Worm (Caenorhabditis elegans) whole organism, late embryonic: ENCODE results near the gene madf-3.

ENCODE experiments used
- C08G9.2 ChIP-seq: sonication (generic microtip); optimal IDR thresholded peaks from 2 replicates; lab custom pipeline; 2016; ENCODE audit warnings: mild to moderate bottlenecking, missing genetic modification characterization, moderate library complexity, missing compliant biosample characterization
- F13H6.1 ChIP-seq: sonication (generic microtip); optimal IDR thresholded peaks from 2 replicates; lab custom pipeline; 2016; ENCODE audit warnings: missing genetic modification characterization, missing compliant biosample characterization
- K02D7.2 ChIP-seq: sonication (generic microtip); optimal IDR thresholded peaks from 2 replicates; lab custom pipeline; 2017; ENCODE audit warnings: mild to moderate bottlenecking, missing genetic modification characterization, missing compliant biosample characterization
- K09A11.1 ChIP-seq: sonication (generic microtip); optimal IDR thresholded peaks from 2 replicates; lab custom pipeline; 2017; ENCODE audit warnings: antibody characterized with exemption, mild to moderate bottlenecking, missing genetic modification characterization, missing compliant biosample characterization; ENCODE audit not compliant: insufficient read depth
- T23F11.4 ChIP-seq: fragments of 200-800 bp; sonication (Bioruptor generic); optimal IDR thresholded peaks from 2 replicates; lab custom pipeline; 2018; ENCODE audit warnings: mild to moderate bottlenecking, missing genetic modification characterization, missing compliant biosample characterization
- Y22D7AL.16 ChIP-seq: sonication (generic microtip); optimal IDR thresholded peaks from 2 replicates; lab custom pipeline; 2016; ENCODE audit warnings: missing genetic modification characterization, missing compliant biosample characterization
- ahr-1 ChIP-seq: sonication (generic microtip); optimal IDR thresholded peaks from 2 replicates; lab custom pipeline; 2016; ENCODE audit warnings: missing genetic modification characterization, missing compliant biosample characterization
- ama-1 ChIP-seq: fragments of 150-350 bp; optimal IDR thresholded peaks from 2 replicates; lab custom pipeline; 2014
- ceh-14 ChIP-seq: sonication (generic microtip); optimal IDR thresholded peaks from 2 replicates; lab custom pipeline; 2016; ENCODE audit warnings: missing genotype, missing genetic modification characterization, missing compliant biosample characterization
- ceh-18 ChIP-seq: sonication (generic microtip); optimal IDR thresholded peaks from 2 replicates; lab custom pipeline; 2016; ENCODE audit warnings: missing genetic modification characterization, missing compliant biosample characterization
- ceh-19 ChIP-seq: fragments of 200-800 bp; sonication (Bioruptor generic); optimal IDR thresholded peaks from 2 replicates; lab custom pipeline; 2018; ENCODE audit warnings: mild to moderate bottlenecking, missing genetic modification characterization, missing compliant biosample characterization
- ceh-24 ChIP-seq: sonication (generic microtip); optimal IDR thresholded peaks from 2 replicates; lab custom pipeline; 2016; ENCODE audit warnings: mild to moderate bottlenecking, missing genetic modification characterization, missing compliant biosample characterization
- ceh-31 ChIP-seq: sonication (generic microtip); optimal IDR thresholded peaks from 2 replicates; lab custom pipeline; 2016; ENCODE audit warnings: missing genetic modification characterization, missing compliant biosample characterization
- ceh-34 ChIP-seq: sonication (generic microtip); optimal IDR thresholded peaks from 2 replicates; lab custom pipeline; 2016; ENCODE audit warnings: mild to moderate bottlenecking, missing genetic modification characterization, missing compliant biosample characterization
- ceh-6 ChIP-seq: fragments of 200-800 bp; sonication (Bioruptor generic); optimal IDR thresholded peaks from 2 replicates; lab custom pipeline; 2018; ENCODE audit warnings: mild to moderate bottlenecking, missing genetic modification characterization, missing compliant biosample characterization
- ceh-9 ChIP-seq: sonication (generic microtip); optimal IDR thresholded peaks from 2 replicates; lab custom pipeline; 2016; ENCODE audit warnings: mild to moderate bottlenecking, missing genetic modification characterization, inconsistent platforms, missing compliant biosample characterization
- che-1 ChIP-seq: sonication (generic microtip); optimal IDR thresholded peaks from 2 replicates; lab custom pipeline; 2016; ENCODE audit warnings: mild to moderate bottlenecking, missing genetic modification characterization, missing compliant biosample characterization
- dmd-4 ChIP-seq: sonication (generic microtip); optimal IDR thresholded peaks from 2 replicates; lab custom pipeline; 2016; ENCODE audit warnings: borderline replicate concordance, missing genetic modification characterization, missing compliant biosample characterization
- elt-2 ChIP-seq: sonication (generic microtip); optimal IDR thresholded peaks from 2 replicates; lab custom pipeline; 2016; ENCODE audit warnings: missing genetic modification reagents, missing genetic modification characterization, missing compliant biosample characterization
- elt-4 ChIP-seq: sonication (generic microtip); optimal IDR thresholded peaks from 2 replicates; lab custom pipeline; 2016; ENCODE audit warnings: missing genetic modification characterization, missing compliant biosample characterization
- ets-4 ChIP-seq: sonication (generic microtip); optimal IDR thresholded peaks from 2 replicates; lab custom pipeline; 2016; ENCODE audit warnings: missing genetic modification characterization, missing compliant biosample characterization
- gmeb-2 ChIP-seq: sonication (generic microtip); optimal IDR thresholded peaks from 2 replicates; lab custom pipeline; 2016; ENCODE audit warnings: missing genetic modification characterization, inconsistent platforms, missing compliant biosample characterization
- hlh-15 ChIP-seq: sonication (generic microtip); optimal IDR thresholded peaks from 2 replicates; lab custom pipeline; 2016; ENCODE audit warnings: missing genetic modification characterization, missing compliant biosample characterization
- hlh-30 ChIP-seq: sonication (generic microtip); optimal IDR thresholded peaks from 2 replicates; lab custom pipeline; 2017; ENCODE audit warnings: antibody characterized with exemption, missing genetic modification characterization, missing compliant biosample characterization; ENCODE audit not compliant: insufficient read depth
- hlh-6 ChIP-seq: sonication (generic microtip); optimal IDR thresholded peaks from 2 replicates; lab custom pipeline; 2016; ENCODE audit warnings: missing genotype, missing genetic modification characterization, missing compliant biosample characterization
- hlh-8 ChIP-seq: sonication (generic microtip); optimal IDR thresholded peaks from 2 replicates; lab custom pipeline; 2016; ENCODE audit warnings: missing genotype, missing genetic modification characterization, missing compliant biosample characterization
- lim-6 ChIP-seq: sonication (generic microtip); optimal IDR thresholded peaks from 2 replicates; lab custom pipeline; 2016; ENCODE audit warnings: missing genetic modification characterization, missing compliant biosample characterization
- madf-2 ChIP-seq: sonication (generic microtip); optimal IDR thresholded peaks from 2 replicates; lab custom pipeline; 2017; ENCODE audit warnings: missing genetic modification characterization, missing compliant biosample characterization
- mec-3 ChIP-seq: sonication (generic microtip); optimal IDR thresholded peaks from 2 replicates; lab custom pipeline; 2016; ENCODE audit warnings: borderline replicate concordance, missing genetic modification characterization, missing compliant biosample characterization
- nfya-1 ChIP-seq: sonication (generic microtip); optimal IDR thresholded peaks from 2 replicates; lab custom pipeline; 2017; ENCODE audit warnings: missing genetic modification characterization, mild to moderate bottlenecking, missing compliant biosample characterization, antibody characterized with exemption, moderate library complexity
- nhr-11 ChIP-seq: fragments of 150-350 bp; optimal IDR thresholded peaks from 2 replicates; lab custom pipeline; 2014; ENCODE audit warnings: missing biosample characterization, missing genetic modification characterization
- nhr-232 ChIP-seq: sonication (generic microtip); optimal IDR thresholded peaks from 2 replicates; lab custom pipeline; 2016; ENCODE audit warnings: missing genetic modification characterization, missing compliant biosample characterization
- npax-4 ChIP-seq: sonication (generic microtip); optimal IDR thresholded peaks from 2 replicates; lab custom pipeline; 2016; ENCODE audit warnings: missing genetic modification characterization, missing compliant biosample characterization
- odd-2 ChIP-seq: sonication (generic microtip); optimal IDR thresholded peaks from 2 replicates; lab custom pipeline; 2017; ENCODE audit warnings: antibody characterized with exemption, mild to moderate bottlenecking, missing genetic modification characterization, missing compliant biosample characterization
- pag-3 ChIP-seq: sonication (generic microtip); optimal IDR thresholded peaks from 2 replicates; lab custom pipeline; 2016; ENCODE audit warnings: missing compliant biosample characterization, missing genetic modification characterization, borderline replicate concordance
- pax-1 ChIP-seq: fragments of 150-350 bp; optimal IDR thresholded peaks from 2 replicates; lab custom pipeline; 2014; ENCODE audit warnings: missing biosample characterization, missing genetic modification characterization
- pha-2 ChIP-seq: sonication (generic microtip); optimal IDR thresholded peaks from 2 replicates; lab custom pipeline; 2017; ENCODE audit warnings: mild to moderate bottlenecking, missing genetic modification characterization, missing compliant biosample characterization
- pha-4 ChIP-seq: fragments of 150-350 bp; optimal IDR thresholded peaks from 2 replicates; lab custom pipeline; 2018; ENCODE audit warnings: missing biosample characterization, missing genetic modification reagents, missing genetic modification characterization
- pqm-1 ChIP-seq: sonication (generic microtip); optimal IDR thresholded peaks from 2 replicates; lab custom pipeline; 2016; ENCODE audit warnings: missing genetic modification characterization, missing compliant biosample characterization
- pros-1 ChIP-seq: fragments of 150-350 bp; optimal IDR thresholded peaks from 2 replicates; lab custom pipeline; 2014; ENCODE audit warnings: missing biosample characterization, missing genetic modification reagents, missing genetic modification characterization
- ref-2 ChIP-seq: sonication (generic microtip); optimal IDR thresholded peaks from 2 replicates; lab custom pipeline; 2016; ENCODE audit warnings: missing genetic modification characterization, missing compliant biosample characterization
- rnt-1 ChIP-seq: sonication (generic microtip); optimal IDR thresholded peaks from 2 replicates; lab custom pipeline; 2016; ENCODE audit warnings: missing genetic modification characterization, missing compliant biosample characterization
- sdc-2 ChIP-seq: sonication (generic microtip); optimal IDR thresholded peaks from 2 replicates; lab custom pipeline; 2016; ENCODE audit warnings: missing genotype, missing genetic modification characterization, missing compliant biosample characterization
- sox-4 ChIP-seq: sonication (generic microtip); optimal IDR thresholded peaks from 2 replicates; lab custom pipeline; 2017; ENCODE audit warnings: mild to moderate bottlenecking, missing genetic modification characterization, inconsistent platforms, missing compliant biosample characterization
- tbx-2 ChIP-seq: sonication (generic microtip); optimal IDR thresholded peaks from 2 replicates; lab custom pipeline; 2016; ENCODE audit warnings: missing genetic modification characterization, missing compliant biosample characterization
- tbx-7 ChIP-seq: sonication (generic microtip); optimal IDR thresholded peaks from 2 replicates; lab custom pipeline; 2016; ENCODE audit warnings: missing genotype, missing genetic modification characterization, missing compliant biosample characterization
- ttx-3 ChIP-seq: sonication (generic microtip); optimal IDR thresholded peaks from 2 replicates; lab custom pipeline; 2016; ENCODE audit warnings: missing genetic modification reagents, missing genetic modification characterization, missing compliant biosample characterization
- unc-3 ChIP-seq, 2 experiments: fragments of 200-800 bp in 1 of 2; sonication (Bioruptor generic) in 1 of 2; sonication (generic microtip) in 1 of 2; conservative IDR thresholded peaks in 1 of 2; optimal IDR thresholded peaks in 1 of 2; 2 replicates each; pipeline versions ENCODE4 v1.3.6 to Lab custom; 2016 to 2022; ENCODE audit warnings: missing compliant biosample characterization in 2 of 2, missing genetic modification characterization in 2 of 2, missing genetic modification reagents in 1 of 2
- unc-42 ChIP-seq: sonication (generic microtip); optimal IDR thresholded peaks from 2 replicates; lab custom pipeline; 2016; ENCODE audit warnings: missing genotype, missing genetic modification characterization, missing compliant biosample characterization
- unc-55 ChIP-seq: sonication (generic microtip); optimal IDR thresholded peaks from 2 replicates; lab custom pipeline; 2017; ENCODE audit warnings: missing biosample characterization, missing genetic modification reagents, missing genetic modification characterization
- unc-86 ChIP-seq: sonication (generic microtip); optimal IDR thresholded peaks from 2 replicates; lab custom pipeline; 2016; ENCODE audit warnings: missing genetic modification characterization, missing compliant biosample characterization
- zip-5 ChIP-seq: sonication (generic microtip); optimal IDR thresholded peaks from 2 replicates; lab custom pipeline; 2016; ENCODE audit warnings: missing genetic modification characterization, missing compliant biosample characterization
- ztf-16 ChIP-seq: sonication (generic microtip); optimal IDR thresholded peaks from 2 replicates; lab custom pipeline; 2017; ENCODE audit warnings: missing genetic modification characterization, missing compliant biosample characterization

Gene madf-3

ce11 chrII:4299227-4299703, 35.3 kb upstream of the madf-3 start, which contains the start of gene sco-1:
sco-1 (plus strand) TSS chrII:4299653.
- TF ChIP-seq ceh-31 (tag; lab: Kevin White, UChicago), result peak; percentile 95
- peak; percentile 76 for TF ChIP-seq ref-2 (tag; lab: Kevin White, UChicago)
- no peak for TF ChIP-seq unc-3 (GFP tag; conservative IDR thresholded peaks at IDR 0.05; lab: Robert Waterston, UW)
- TF ChIP-seq unc-3 (tag; optimal IDR thresholded peaks at IDR 0.05; lab: Kevin White, UChicago), result peak; percentile 36
- TF ChIP-seq ceh-18 (tag; lab: Kevin White, UChicago), result peak; percentile 65
- no peak for TF ChIP-seq pha-2 (tag; lab: Kevin White, UChicago)
- TF ChIP-seq lim-6 (tag; lab: Kevin White, UChicago), result peak; percentile 63
- TF ChIP-seq T23F11.4, result no peak
- TF ChIP-seq elt-2 (tag; lab: Kevin White, UChicago), result peak; percentile 84
- no peak for TF ChIP-seq ceh-6 (GFP tag; lab: Kevin White, UChicago)
- peak; percentile 30 for TF ChIP-seq F13H6.1 (tag; lab: Kevin White, UChicago)
- no peak for TF ChIP-seq nhr-11
- no peak for TF ChIP-seq pros-1 (tag; lab: Kevin White, UChicago)
- TF ChIP-seq hlh-6 (tag; lab: Kevin White, UChicago), result no peak
- no peak for TF ChIP-seq pha-4 (tag; lab: Kevin White, UChicago)
- no peak for TF ChIP-seq nhr-232 (tag; lab: Kevin White, UChicago)
- TF ChIP-seq K02D7.2 (tag; lab: Kevin White, UChicago), result no peak
- TF ChIP-seq unc-42, result peak; percentile 71
- peak; percentile 92 for TF ChIP-seq ets-4 (tag; lab: Kevin White, UChicago)
- no peak for TF ChIP-seq ttx-3 (tag; lab: Kevin White, UChicago)
- no peak for TF ChIP-seq npax-4 (tag; lab: Kevin White, UChicago)
- no peak for TF ChIP-seq madf-2 (tag; lab: Kevin White, UChicago)
- TF ChIP-seq ama-1, result no peak
- no peak for TF ChIP-seq ceh-24 (tag; lab: Kevin White, UChicago)
- TF ChIP-seq dmd-4 (tag; lab: Kevin White, UChicago), result no peak
- TF ChIP-seq mec-3 (tag; lab: Kevin White, UChicago), result peak; percentile 48
- TF ChIP-seq unc-86 (tag; lab: Kevin White, UChicago), result no peak
- no peak for TF ChIP-seq Y22D7AL.16 (tag; lab: Kevin White, UChicago)
- peak; percentile 8 for TF ChIP-seq che-1 (tag; lab: Kevin White, UChicago)
- TF ChIP-seq odd-2 (tag; lab: Kevin White, UChicago), result no peak
- TF ChIP-seq unc-55 (GFP tag; lab: Kevin White, UChicago), result peak; percentile 63
- TF ChIP-seq K09A11.1 (tag; lab: Kevin White, UChicago), result peak; percentile 13
- peak; percentile 48 for TF ChIP-seq pqm-1 (tag; lab: Kevin White, UChicago)
- TF ChIP-seq tbx-7 (tag; lab: Kevin White, UChicago), result peak; percentile 58
- peak; percentile 83 for TF ChIP-seq nfya-1 (tag; lab: Kevin White, UChicago)
- TF ChIP-seq C08G9.2, result peak; percentile 88
- TF ChIP-seq ztf-16, result peak; percentile 41
- no peak for TF ChIP-seq sdc-2 (tag; lab: Kevin White, UChicago)
- TF ChIP-seq sox-4 (tag; lab: Kevin White, UChicago), result no peak
- TF ChIP-seq hlh-15 (tag; lab: Kevin White, UChicago), result no peak
- peak; percentile 73 for TF ChIP-seq hlh-8
- peak; percentile 6 for TF ChIP-seq ahr-1 (tag; lab: Kevin White, UChicago)
- peak; percentile 44 for TF ChIP-seq zip-5 (tag; lab: Kevin White, UChicago)
- no peak for TF ChIP-seq elt-4 (tag; lab: Kevin White, UChicago)
- TF ChIP-seq ceh-34, result peak; percentile 87
- peak; percentile 71 for TF ChIP-seq ceh-14 (tag; lab: Kevin White, UChicago)
- TF ChIP-seq pax-1 (tag; lab: Kevin White, UChicago), result peak; percentile 83
- TF ChIP-seq tbx-2 (tag; lab: Kevin White, UChicago), result peak; percentile 86
- TF ChIP-seq gmeb-2 (tag; lab: Kevin White, UChicago), result no peak
- no peak for TF ChIP-seq hlh-30 (tag; lab: Kevin White, UChicago)
- TF ChIP-seq ceh-9 (tag; lab: Kevin White, UChicago), result no peak
- no peak for TF ChIP-seq ceh-19 (GFP tag; lab: Kevin White, UChicago)
- peak; percentile 83 for TF ChIP-seq rnt-1 (tag; lab: Kevin White, UChicago)
- no peak for TF ChIP-seq pag-3 (tag; lab: Kevin White, UChicago)
